Fruit fly (Drosophila melanogaster) whole organism, embryonic: ENCODE data around the gene Ugt316A1.

ENCODE experiments used
- C15 ChIP-seq: fragments of 200-800 bp; sonication (Bioruptor generic); IDR thresholded peaks from 3 replicates; pipeline ENCODE4 v1.3.6; 2022; ENCODE audit warnings: missing biosample characterization, missing genetic modification characterization
- CG10366 ChIP-seq: fragments of 200-800 bp; sonication (Bioruptor generic); IDR thresholded peaks from 2 replicates; pipeline ENCODE4 v1.3.6; 2022; ENCODE audit warnings: missing biosample characterization, missing genetic modification characterization
- CG11723 ChIP-seq: fragments of 200-800 bp; sonication (Bioruptor generic); optimal IDR thresholded peaks from 2 replicates; lab custom pipeline; 2017; ENCODE audit warnings: missing biosample characterization, mild to moderate bottlenecking, missing genetic modification characterization
- CG12299 ChIP-seq: fragments of 200-800 bp; sonication (Bioruptor generic); optimal IDR thresholded peaks from 2 replicates; lab custom pipeline; 2018; ENCODE audit warnings: missing biosample characterization, mild to moderate bottlenecking, missing genetic modification characterization
- CG12659 ChIP-seq: fragments of 200-800 bp; sonication (Bioruptor generic); optimal IDR thresholded peaks from 3 replicates; lab custom pipeline; 2017; ENCODE audit warnings: mild to moderate bottlenecking, missing biosample characterization, missing genetic modification reagents, missing genetic modification characterization
- CG13624 ChIP-seq: fragments of 200-800 bp; sonication (Bioruptor generic); optimal IDR thresholded peaks from 2 replicates; lab custom pipeline; 2016; ENCODE audit warnings: missing biosample characterization, missing genetic modification characterization
- CG14667 ChIP-seq: fragments of 200-800 bp; sonication (Bioruptor generic); IDR thresholded peaks from 2 replicates; pipeline ENCODE4 v1.3.6; 2022; ENCODE audit warnings: missing biosample characterization, missing genetic modification characterization
- CG17802 ChIP-seq: fragments of 200-800 bp; sonication (Bioruptor generic); optimal IDR thresholded peaks from 2 replicates; lab custom pipeline; 2018; ENCODE audit warnings: missing biosample characterization, mild to moderate bottlenecking, missing genetic modification characterization, moderate library complexity
- CG32532 ChIP-seq: fragments of 200-800 bp; sonication (Bioruptor generic); IDR thresholded peaks from 2 replicates; pipeline ENCODE4 v1.3.6; 2022; ENCODE audit warnings: missing biosample characterization, missing genetic modification characterization
- CG3281 ChIP-seq: fragments of 200-800 bp; sonication (Bioruptor generic); optimal IDR thresholded peaks from 3 replicates; lab custom pipeline; 2017; ENCODE audit warnings: missing biosample characterization, mild to moderate bottlenecking, missing genetic modification characterization
- CG3726 ChIP-seq: fragments of 200-800 bp; sonication (Bioruptor generic); IDR thresholded peaks from 3 replicates; pipeline ENCODE4, ENCODE4 v1.3.6; 2022; ENCODE audit warnings: missing biosample characterization, missing genetic modification characterization
- CG4328 ChIP-seq: fragments of 200-800 bp; sonication (Bioruptor generic); optimal IDR thresholded peaks from 3 replicates; lab custom pipeline; 2017; ENCODE audit warnings: missing biosample characterization, missing genetic modification reagents, missing genetic modification characterization
- CG5180 ChIP-seq: fragments of 200-800 bp; sonication (Bioruptor generic); optimal IDR thresholded peaks from 3 replicates; lab custom pipeline; 2017; ENCODE audit warnings: missing biosample characterization, missing genetic modification characterization, mild to moderate bottlenecking, moderate library complexity, missing genetic modification reagents
- CG6683 ChIP-seq: fragments of 200-800 bp; sonication (Bioruptor generic); optimal IDR thresholded peaks from 2 replicates; lab custom pipeline; 2017; ENCODE audit warnings: missing biosample characterization, mild to moderate bottlenecking, missing genetic modification characterization, missing genetic modification reagents
- CG7271 ChIP-seq: fragments of 200-800 bp; sonication (Bioruptor generic); optimal IDR thresholded peaks from 2 replicates; lab custom pipeline; 2018; ENCODE audit warnings: missing biosample characterization, mild to moderate bottlenecking, missing genetic modification characterization, moderate library complexity
- CG8089 ChIP-seq: fragments of 200-800 bp; sonication (Bioruptor generic); optimal IDR thresholded peaks from 3 replicates; lab custom pipeline; 2016; ENCODE audit warnings: missing biosample characterization, missing genetic modification characterization
- CG8359 ChIP-seq: fragments of 200-800 bp; sonication (Bioruptor generic); optimal IDR thresholded peaks from 2 replicates; lab custom pipeline; 2017; ENCODE audit warnings: missing biosample characterization, mild to moderate bottlenecking, missing genetic modification characterization, borderline replicate concordance
- CG8478 ChIP-seq: fragments of >200 bp; optimal IDR thresholded peaks from 2 replicates; lab custom pipeline; 2018
- Dek ChIP-seq: fragments of 200-800 bp; sonication (Bioruptor generic); optimal IDR thresholded peaks from 3 replicates; lab custom pipeline; 2019; ENCODE audit warnings: missing biosample characterization, mild to moderate bottlenecking, missing genetic modification characterization, moderate library complexity
- Fer3 ChIP-seq: fragments of 200-800 bp; sonication (Bioruptor generic); optimal IDR thresholded peaks from 2 replicates; lab custom pipeline; 2018; ENCODE audit warnings: missing biosample characterization, mild to moderate bottlenecking, missing genetic modification characterization, moderate library complexity
- HLH3B ChIP-seq: fragments of 200-800 bp; sonication (Bioruptor generic); IDR thresholded peaks from 2 replicates; pipeline ENCODE4 v1.3.6; 2022; ENCODE audit warnings: missing biosample characterization, missing genetic modification characterization
- HmgZ ChIP-seq: fragments of 200-800 bp; sonication (Bioruptor generic); optimal IDR thresholded peaks from 2 replicates; lab custom pipeline; 2018; ENCODE audit warnings: missing biosample characterization, mild to moderate bottlenecking, missing genetic modification characterization
- Hr39 ChIP-seq: fragments of >200 bp; optimal IDR thresholded peaks from 2 replicates; lab custom pipeline; 2017
- Med ChIP-seq: fragments of 200-800 bp; sonication (Bioruptor generic); peaks from one replicate; lab custom pipeline; 2016; ENCODE audit warnings: missing biosample characterization, missing genetic modification characterization, mild to moderate bottlenecking, inconsistent platforms, moderate library complexity
- Nf-YB ChIP-seq: fragments of 200-800 bp; sonication (Bioruptor generic); optimal IDR thresholded peaks from 3 replicates; lab custom pipeline; 2019; ENCODE audit warnings: missing biosample characterization, mild to moderate bottlenecking, missing genetic modification characterization, moderate library complexity
- Poxn ChIP-seq: fragments of 200-800 bp; sonication (Bioruptor generic); IDR thresholded peaks from 2 replicates; pipeline ENCODE4 v1.3.6; 2022; ENCODE audit warnings: missing biosample characterization, missing genetic modification characterization
- abd-A ChIP-seq: fragments of 200-800 bp; sonication (Bioruptor generic); optimal IDR thresholded peaks from 3 replicates; lab custom pipeline; 2019; ENCODE audit warnings: missing biosample characterization, mild to moderate bottlenecking, missing genetic modification characterization, moderate library complexity
- al ChIP-seq: fragments of 200-800 bp; sonication (Bioruptor generic); IDR thresholded peaks from 2 replicates; pipeline ENCODE4 v1.3.6; 2022; ENCODE audit warnings: missing biosample characterization, missing genetic modification characterization
- ato ChIP-seq: fragments of 200-800 bp; sonication (Bioruptor generic); IDR thresholded peaks from 2 replicates; pipeline ENCODE4 v1.3.6; 2022; ENCODE audit warnings: missing biosample characterization, missing genetic modification characterization; ENCODE audit not compliant: partially characterized antibody
- cad ChIP-seq: fragments of >200 bp; optimal IDR thresholded peaks from 2 replicates; lab custom pipeline; 2017; ENCODE audit warnings: missing biosample characterization, missing genetic modification characterization
- fd96Cb ChIP-seq: fragments of 200-800 bp; sonication (Bioruptor generic); optimal IDR thresholded peaks from 2 replicates; lab custom pipeline; 2018; ENCODE audit warnings: missing biosample characterization, mild to moderate bottlenecking, missing genetic modification characterization, moderate library complexity
- gce ChIP-seq: fragments of 200-800 bp; sonication (Bioruptor generic); IDR thresholded peaks from 3 replicates; pipeline ENCODE4 v1.3.6; 2022; ENCODE audit warnings: missing biosample characterization, missing genetic modification characterization
- hkb ChIP-seq, 2 experiments: fragments of 200-800 bp in 1 of 2; fragments of >200 bp in 1 of 2; sonication (Bioruptor generic) in 1 of 2; IDR thresholded peaks in 1 of 2; optimal IDR thresholded peaks in 1 of 2; 2 replicates each; pipeline versions ENCODE4 v1.3.6 to Lab custom; 2017 to 2022; ENCODE audit warnings: missing biosample characterization in 1 of 2, missing genetic modification characterization in 1 of 2
- insv ChIP-seq, 2 experiments: fragments of 200-800 bp; sonication (Bioruptor generic); optimal IDR thresholded peaks; 3 replicates each; lab custom pipeline; 2016 to 2018; ENCODE audit warnings: missing biosample characterization in 2 of 2, missing genetic modification characterization in 2 of 2
- kay ChIP-seq: fragments of 200-800 bp; sonication (Bioruptor generic); optimal IDR thresholded peaks from 2 replicates; lab custom pipeline; 2016; ENCODE audit warnings: missing biosample characterization, missing genetic modification characterization
- onecut ChIP-seq: fragments of 200-800 bp; sonication (Bioruptor generic); IDR thresholded peaks from 2 replicates; pipeline ENCODE4 v1.3.6; 2022; ENCODE audit warnings: missing biosample characterization, missing genetic modification characterization
- otp ChIP-seq: fragments of 200-800 bp; sonication (Bioruptor generic); IDR thresholded peaks from 3 replicates; pipeline ENCODE4, ENCODE4 v1.3.6; 2022; ENCODE audit warnings: missing biosample characterization, missing genetic modification characterization
- rib ChIP-seq: fragments of 200-800 bp; sonication (Bioruptor generic); IDR thresholded peaks from 2 replicates; pipeline ENCODE4 v1.3.6; 2022; ENCODE audit warnings: missing biosample characterization, missing genetic modification characterization
- sc ChIP-seq, 3 experiments: fragments of >200 bp in 2 of 3; fragments of 200-800 bp in 1 of 3; sonication (Bioruptor generic) in 1 of 3; optimal IDR thresholded peaks; 2 replicates in 2 of 3; 3 replicates in 1 of 3; lab custom pipeline; 2017; ENCODE audit warnings: mild to moderate bottlenecking in 1 of 3, missing biosample characterization in 1 of 3, missing genetic modification characterization in 1 of 3, missing genetic modification reagents in 1 of 3
- seq ChIP-seq: fragments of 200-800 bp; sonication (Bioruptor generic); IDR thresholded peaks from 2 replicates; pipeline ENCODE4 v1.3.6; 2022; ENCODE audit warnings: missing biosample characterization, missing genetic modification characterization
- sisA ChIP-seq: fragments of 200-800 bp; sonication (Bioruptor generic); IDR thresholded peaks from 2 replicates; pipeline ENCODE4 v1.3.6; 2022; ENCODE audit warnings: missing biosample characterization, missing genetic modification characterization
- tap ChIP-seq: fragments of 200-800 bp; optimal IDR thresholded peaks from 3 replicates; lab custom pipeline; 2019; ENCODE audit warnings: missing biosample characterization, mild to moderate bottlenecking, missing genetic modification characterization, moderate library complexity
- tio ChIP-seq: fragments of 200-800 bp; sonication (Bioruptor generic); optimal IDR thresholded peaks from 2 replicates; lab custom pipeline; 2017; ENCODE audit warnings: missing biosample characterization, missing genetic modification characterization, inconsistent platforms
- tll ChIP-seq, 2 experiments: fragments of 200-800 bp in 1 of 2; fragments of >200 bp in 1 of 2; sonication (Bioruptor generic) in 1 of 2; optimal IDR thresholded peaks; 2 replicates each; lab custom pipeline; 2017 to 2019; ENCODE audit warnings: missing biosample characterization in 2 of 2, missing genetic modification characterization in 2 of 2, mild to moderate bottlenecking in 1 of 2, moderate library complexity in 1 of 2
- twi ChIP-seq: fragments of 200-800 bp; optimal IDR thresholded peaks from 2 replicates; lab custom pipeline; 2019; ENCODE audit warnings: missing biosample characterization, mild to moderate bottlenecking, missing genetic modification characterization, moderate library complexity
- wdn ChIP-seq: fragments of 200-800 bp; sonication (Bioruptor generic); IDR thresholded peaks from 2 replicates; pipeline ENCODE4 v1.3.6; 2022; ENCODE audit warnings: missing biosample characterization, missing genetic modification characterization
- zen ChIP-seq: fragments of 200-800 bp; sonication (Bioruptor generic); optimal IDR thresholded peaks from 3 replicates; lab custom pipeline; 2018; ENCODE audit warnings: missing biosample characterization, mild to moderate bottlenecking, missing genetic modification characterization, moderate library complexity
- zf30C ChIP-seq: fragments of 200-800 bp; sonication (Bioruptor generic); optimal IDR thresholded peaks from 3 replicates; lab custom pipeline; 2018; ENCODE audit warnings: missing biosample characterization, mild to moderate bottlenecking, missing genetic modification characterization

The Ugt316A1 gene

dm6 chr3L:19083126-19083525, 20.5 kb upstream of the Ugt316A1 start:
- TF ChIP-seq cad (GFP tag; lab: Kevin White, UChicago) = peak; percentile 97
- no peak for TF ChIP-seq Hr39 (lab: Kevin White, UChicago)
- no peak for TF ChIP-seq CG12299 (tag; lab: Kevin White, UChicago)
- peak; percentile 47 for TF ChIP-seq twi (tag; lab: Kevin White, UChicago)
- TF ChIP-seq wdn = no peak
- peak in 1 of 2 experiments; percentile 95 for TF ChIP-seq tll (GFP tag; optimal IDR thresholded peaks at IDR 0.05; lab: Kevin White, UChicago)
- TF ChIP-seq CG6683 = no peak
- peak; percentile 93 for TF ChIP-seq zen
- no peak for TF ChIP-seq tio (GFP tag; lab: Kevin White, UChicago)

DNA sequence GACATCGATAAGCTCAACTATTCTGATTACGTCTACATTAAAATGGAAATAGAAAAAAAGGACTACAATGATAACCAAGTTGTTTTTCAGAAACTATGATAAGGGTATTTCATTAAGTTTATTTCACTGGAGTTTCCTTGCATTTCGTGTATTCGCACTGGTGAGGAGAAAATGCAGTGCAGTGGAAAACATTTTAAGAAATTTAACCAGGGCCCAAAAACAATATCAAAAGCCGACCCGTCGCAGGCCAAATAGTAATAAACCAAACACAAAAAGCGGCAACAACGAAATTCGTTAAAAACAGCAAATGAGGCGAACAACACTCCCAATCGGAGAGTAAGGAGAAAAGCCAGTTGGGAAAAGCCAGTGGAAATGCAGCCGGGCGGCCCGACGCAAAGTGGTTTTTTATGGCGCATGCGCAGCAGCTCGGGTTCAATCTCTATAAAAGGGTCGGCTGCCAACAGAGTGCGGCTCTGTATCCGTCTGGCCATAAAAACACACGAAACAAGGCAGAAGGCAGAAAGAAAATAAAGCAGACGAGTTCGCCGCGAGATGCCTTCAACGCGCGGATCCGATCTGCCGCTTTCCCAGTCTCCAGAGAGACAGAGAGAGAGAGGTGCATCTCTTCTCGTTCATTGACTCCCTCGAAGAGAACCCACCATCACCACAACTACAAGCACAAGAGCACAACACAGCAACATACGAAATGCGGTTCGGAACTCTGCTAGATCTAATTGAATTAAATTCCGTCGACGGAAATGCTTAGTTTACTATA, 18.5 kb upstream of the Ugt316A1 start:
- TF ChIP-seq CG8089 = no peak
- no peak for TF ChIP-seq CG11723 (GFP tag; lab: Kevin White, UChicago)
- no peak for TF ChIP-seq Dek (tag; lab: Kevin White, UChicago)
- TF ChIP-seq kay = no peak
- no peak for TF ChIP-seq HLH3B
- no peak for TF ChIP-seq gce (GFP tag; lab: Robert Waterston, UW)
- no peak for TF ChIP-seq CG12659
- TF ChIP-seq Nf-YB = no peak
- TF ChIP-seq rib (GFP tag; lab: Robert Waterston, UW) = 0 out of 2 replicates have a peak, but pooled peaks have one; percentile 15
- TF ChIP-seq al = no peak
- no peak for TF ChIP-seq abd-A
- no peak for TF ChIP-seq HmgZ
- no peak for TF ChIP-seq C15 (GFP tag; lab: Robert Waterston, UW)
- TF ChIP-seq Fer3 (tag; lab: Kevin White, UChicago) = no peak
- no peak for TF ChIP-seq CG14667 (GFP tag; lab: Robert Waterston, UW)
- no peak for TF ChIP-seq CG17802 (tag; lab: Kevin White, UChicago)
- TF ChIP-seq ato (GFP tag; lab: Robert Waterston, UW) = no peak
- TF ChIP-seq Med (GFP tag; lab: Kevin White, UChicago) = peak; percentile 33
- TF ChIP-seq CG3726 = no peak
- no peak for TF ChIP-seq Poxn
- no peak for TF ChIP-seq tap (tag; lab: Kevin White, UChicago)
- TF ChIP-seq CG8478 = no peak
- TF ChIP-seq cad (GFP tag; lab: Kevin White, UChicago) = peak; percentile 91
- no peak for TF ChIP-seq hkb (optimal IDR thresholded peaks at IDR 0.05; lab: Kevin White, UChicago)
- no peak for TF ChIP-seq hkb (GFP tag; IDR thresholded peaks at IDR 0.05; lab: Robert Waterston, UW)
- no peak for TF ChIP-seq CG3281
- no peak for TF ChIP-seq CG10366 (GFP tag; lab: Robert Waterston, UW)
- no peak for TF ChIP-seq seq (GFP tag; lab: Robert Waterston, UW)
- no peak for TF ChIP-seq sc (optimal IDR thresholded peaks at IDR 0.05; lab: Kevin White, UChicago)
- TF ChIP-seq sc (GFP tag; optimal IDR thresholded peaks at IDR 0.05; lab: Kevin White, UChicago) = no peak
- no peak for TF ChIP-seq CG5180 (GFP tag; lab: Kevin White, UChicago)
- TF ChIP-seq CG32532 (GFP tag; lab: Robert Waterston, UW) = no peak
- peak; percentile 13 for TF ChIP-seq CG8359
- no peak for TF ChIP-seq CG13624
- no peak for TF ChIP-seq sisA (GFP tag; lab: Robert Waterston, UW)
- TF ChIP-seq zf30C (GFP tag; lab: Kevin White, UChicago) = no peak
- peak in 1 of 2 experiments; percentile 23 for TF ChIP-seq insv (GFP tag; optimal IDR thresholded peaks at IDR 0.05; lab: Kevin White, UChicago)
- no peak for TF ChIP-seq CG12299 (tag; lab: Kevin White, UChicago)
- no peak for TF ChIP-seq onecut (GFP tag; lab: Robert Waterston, UW)
- no peak for TF ChIP-seq CG7271 (tag; lab: Kevin White, UChicago)
- no peak for TF ChIP-seq otp
- no peak for TF ChIP-seq CG4328
- no peak for TF ChIP-seq fd96Cb
